Fruit fly (Drosophila melanogaster) S2 (cell line): ENCODE results near the gene CG10077.

Experiments
- CG8478 ChIP-seq: fragments of >200 bp; optimal IDR thresholded peaks from 2 replicates; lab custom pipeline; 2018
- CTCF ChIP-seq, 2 experiments: fragments of >200 bp; optimal IDR thresholded peaks; 2 replicates each; lab custom pipeline; 2018

Gene CG10077

DNA sequence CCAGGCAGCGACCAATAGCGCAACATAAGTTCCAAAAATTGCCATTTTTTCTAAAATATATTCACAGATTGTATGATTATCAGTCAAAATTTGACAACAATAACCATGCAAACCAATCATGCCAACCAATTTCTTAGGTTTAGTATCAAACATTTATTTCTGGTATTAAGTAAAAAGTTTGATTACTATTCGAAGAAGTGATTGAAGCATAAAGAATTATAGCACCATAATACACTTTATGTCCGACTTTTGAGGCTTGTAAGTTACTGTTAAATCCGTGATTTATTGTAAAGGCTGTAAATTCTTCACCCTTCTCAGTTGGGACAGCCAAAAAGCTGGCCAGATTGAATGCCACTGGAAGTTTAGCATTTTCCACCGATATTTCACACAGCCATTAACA is 23.9 kb downstream of the CG10077 start, which contains the start of gene CG45413:
CG45413 (minus strand) TSS at position 101 of the 400 bp plus-strand sequence.
- TF ChIP-seq CG8478 (lab: Kevin White, UChicago) = no peak
- TF ChIP-seq CTCF (optimal IDR thresholded peaks at IDR 0.05; lab: Kevin White, UChicago) = no peak

DNA sequence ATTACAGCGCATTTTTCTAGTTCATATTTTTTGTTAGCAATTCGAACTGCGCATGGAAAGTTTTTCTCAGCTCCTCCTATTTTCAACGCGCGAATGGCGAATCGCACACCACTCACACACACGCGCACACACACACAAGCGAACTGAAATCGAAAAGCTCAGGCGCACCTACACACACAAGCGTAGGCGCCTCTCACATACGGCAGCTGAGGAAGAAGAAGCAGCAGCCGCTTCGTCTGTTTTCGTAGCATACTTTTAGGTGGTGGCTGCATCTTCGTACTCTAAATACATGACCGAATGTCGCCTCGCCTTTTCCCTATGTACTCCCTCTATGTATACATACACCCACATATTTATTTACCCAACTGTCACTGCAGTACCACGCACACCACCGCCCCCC is 29.9 kb downstream of the CG10077 start:
- peak in 1 of 2 experiments; percentile 28 for TF ChIP-seq CTCF (optimal IDR thresholded peaks at IDR 0.05; lab: Kevin White, UChicago)
- TF ChIP-seq CG8478 (lab: Kevin White, UChicago) = no peak

DNA sequence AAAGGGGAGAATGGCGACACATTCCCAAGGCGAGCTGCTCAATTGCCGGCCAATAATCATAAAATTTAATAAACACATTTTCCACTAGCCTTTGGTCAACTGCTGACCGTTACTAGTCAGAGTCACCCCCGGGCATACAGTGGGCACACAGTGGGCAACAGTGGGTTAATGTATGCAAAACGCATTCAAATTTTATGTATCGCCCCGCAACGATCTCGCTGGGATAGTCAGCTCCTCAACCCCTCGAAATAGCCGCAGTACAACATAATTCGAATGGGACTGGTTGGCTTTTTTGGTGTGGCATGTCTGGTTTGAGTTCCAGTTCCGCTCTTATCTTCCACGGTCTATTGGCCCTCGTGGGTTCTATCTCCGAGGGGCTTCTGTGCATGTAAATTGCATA is 36.5 kb downstream of the CG10077 start:
- TF ChIP-seq CTCF (optimal IDR thresholded peaks at IDR 0.05; lab: Kevin White, UChicago) (no peak), CG8478 (lab: Kevin White, UChicago) (no peak)

DNA sequence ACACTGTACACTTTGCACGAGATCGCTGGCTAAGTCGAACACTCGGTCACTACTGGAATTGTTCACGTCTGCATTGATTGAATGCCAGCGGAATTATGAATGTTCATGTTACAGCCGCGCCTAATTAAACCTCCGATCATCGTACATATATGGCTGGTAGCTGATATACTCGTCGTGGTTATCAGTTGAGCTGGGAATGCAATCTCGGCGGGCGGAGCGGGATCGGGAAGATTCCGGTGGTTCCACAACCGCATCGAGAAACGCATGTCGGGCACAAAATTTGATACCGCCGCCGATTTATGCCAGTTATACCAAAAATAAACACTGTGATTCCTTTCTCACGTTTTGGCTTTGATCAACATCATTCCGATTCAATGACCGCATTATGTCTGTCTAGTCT is 40.9 kb downstream of the CG10077 start, which contains the start of gene Prat2:
Prat2 (minus strand) TSS at position 101 of the 400 bp plus-strand sequence.
- TF ChIP-seq CTCF (optimal IDR thresholded peaks at IDR 0.05; lab: Kevin White, UChicago) (no peak), CG8478 (lab: Kevin White, UChicago) (no peak)

DNA sequence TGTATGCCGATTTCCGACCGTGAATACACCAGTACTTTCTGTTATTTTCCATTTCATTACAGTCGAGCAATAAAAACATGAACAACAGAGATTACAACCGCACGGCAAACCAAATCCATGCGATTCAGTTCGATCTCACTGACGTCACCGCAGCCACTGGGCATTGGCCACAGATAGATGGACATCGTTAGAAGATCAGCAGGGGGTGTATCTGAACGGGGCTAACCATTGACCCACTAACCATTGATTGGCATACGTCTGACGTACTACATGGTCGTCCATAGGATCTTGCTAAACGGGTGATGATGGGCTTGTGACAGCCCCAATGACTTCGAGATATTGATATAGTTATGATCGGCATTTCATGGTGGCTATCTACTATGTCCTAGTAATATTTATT is 41.9 kb downstream of the CG10077 start:
- TF ChIP-seq CG8478 (lab: Kevin White, UChicago) = no peak
- no peak for TF ChIP-seq CTCF (optimal IDR thresholded peaks at IDR 0.05; lab: Kevin White, UChicago)

DNA sequence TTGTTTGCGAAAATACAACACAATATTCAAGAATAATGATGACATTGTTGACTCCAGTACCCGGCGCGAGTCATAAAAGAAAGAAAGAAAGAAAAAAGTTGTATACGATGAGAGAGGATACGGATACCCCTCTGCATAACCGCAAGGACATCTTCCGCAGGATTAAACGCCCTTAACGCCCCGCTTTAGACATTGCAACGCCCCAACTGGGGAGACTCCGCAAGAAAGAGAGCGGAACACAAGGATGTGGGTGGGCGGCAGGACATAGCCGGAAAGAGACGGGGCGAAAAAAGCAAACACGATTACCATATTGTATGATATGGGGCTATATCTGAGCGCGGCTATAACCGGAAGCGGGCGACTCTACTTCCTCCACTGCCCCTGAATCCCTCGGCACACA is 44.5 kb downstream of the CG10077 start:
- TF ChIP-seq CG8478 (lab: Kevin White, UChicago) (no peak), CTCF (optimal IDR thresholded peaks at IDR 0.05; lab: Kevin White, UChicago) (no peak)

DNA sequence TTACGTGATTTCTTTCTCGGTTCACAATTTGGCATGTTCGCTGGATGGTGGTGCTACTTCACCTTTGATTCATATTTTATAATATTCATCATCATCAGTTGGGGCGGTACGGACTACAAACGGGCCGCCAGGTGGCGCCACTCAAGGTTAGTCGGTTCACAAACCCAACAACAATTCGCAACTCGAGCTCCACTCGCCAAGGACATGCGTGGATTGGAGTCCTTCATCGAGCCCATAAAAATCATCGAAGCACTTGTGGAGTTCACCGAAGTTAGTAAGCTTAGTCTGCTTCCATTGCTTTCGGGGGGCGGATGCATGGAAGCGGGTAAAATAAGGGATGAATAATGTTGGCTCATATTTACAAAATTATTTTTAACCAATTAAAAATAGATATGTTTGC is 48.9 kb downstream of the CG10077 start:
- TF ChIP-seq CG8478 (lab: Kevin White, UChicago) (no peak), CTCF (optimal IDR thresholded peaks at IDR 0.05; lab: Kevin White, UChicago) (peak; percentile 89 to 94)

DNA sequence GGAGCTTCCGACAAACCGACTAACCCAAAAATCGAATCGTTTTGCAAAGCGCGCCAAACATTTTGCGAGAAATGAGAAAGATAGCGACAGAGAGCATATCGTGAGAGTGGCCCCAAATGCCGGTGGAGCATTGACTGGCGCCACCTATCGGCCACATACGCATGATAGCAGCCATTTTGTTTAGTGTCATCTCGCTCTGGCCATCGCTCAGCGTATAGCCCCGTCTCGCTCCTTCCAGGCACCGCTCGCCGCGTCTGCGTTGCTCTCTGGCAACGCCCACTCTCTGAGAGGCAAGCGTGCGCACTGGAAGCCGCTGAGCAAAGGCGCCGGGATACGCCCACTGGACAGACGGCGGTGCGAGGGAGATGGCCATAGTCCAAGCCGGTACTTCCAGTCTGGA is 51.7 kb downstream of the CG10077 start:
- TF ChIP-seq CG8478 (lab: Kevin White, UChicago) (no peak), CTCF (optimal IDR thresholded peaks at IDR 0.05; lab: Kevin White, UChicago) (peak; percentile 94 to 99)
